8 worm cellular contexts compared by ENCODE assay signal in genomic region chrX:4620019-4620418, ce11.
TF ChIP-seq lines count a peak whose summit lies in the region.

No protein-coding gene starts in this region.

TF ChIP-seq in whole organism, L1 larva, 84 proteins besides CTCF, POLR2A, EP300 and RAD21 (continues in another document):
- TF ChIP-seq egl-13 (tag; optimal IDR thresholded peaks at IDR 0.05; lab: Kevin White, UChicago) (peak; percentile 21), unc-86 (tag; optimal IDR thresholded peaks at IDR 0.05; lab: Kevin White, UChicago) (peak; percentile 28), ama-1 (optimal IDR thresholded peaks at IDR 0.05; lab: Kevin White, UChicago) (no peak), lin-14 (GFP tag; optimal IDR thresholded peaks at IDR 0.05; lab: Kevin White, UChicago) (peak; percentile 71), lin-15B (tag; optimal IDR thresholded peaks at IDR 0.05; lab: Kevin White, UChicago) (no peak), fkh-10 (GFP tag; optimal IDR thresholded peaks at IDR 0.05; lab: Kevin White, UChicago) (peak; percentile 30), swsn-7 (tag; optimal IDR thresholded peaks at IDR 0.05; lab: Kevin White, UChicago) (no peak), fkh-8 (tag; optimal IDR thresholded peaks at IDR 0.05; lab: Kevin White, UChicago) (peak; percentile 19), ceh-82 (tag; optimal IDR thresholded peaks at IDR 0.05; lab: Kevin White, UChicago) (peak in 1 of 3 experiments; percentile 13), dsc-1 (tag; optimal IDR thresholded peaks at IDR 0.05; lab: Kevin White, UChicago) (peak; percentile 38), nhr-237 (tag; optimal IDR thresholded peaks at IDR 0.05; lab: Kevin White, UChicago) (no peak)

TF ChIP-seq in whole organism, L2 larva, 48 proteins besides CTCF, POLR2A, EP300 and RAD21:
- TF ChIP-seq R02D3.7 (tag; optimal IDR thresholded peaks at IDR 0.05; lab: Kevin White, UChicago) (no peak), zag-1 (tag; optimal IDR thresholded peaks at IDR 0.05; lab: Kevin White, UChicago) (peak; percentile 58), lin-11 (tag; optimal IDR thresholded peaks at IDR 0.05; lab: Kevin White, UChicago) (peak; percentile 31), unc-55 (GFP tag; optimal IDR thresholded peaks at IDR 0.05; lab: Kevin White, UChicago) (peak; percentile 33)

TF ChIP-seq in whole organism, L3 larva, 47 proteins besides CTCF, POLR2A, EP300 and RAD21:
- TF ChIP-seq fkh-10 (GFP tag; optimal IDR thresholded peaks at IDR 0.05; lab: Kevin White, UChicago): peak; percentile 3
- no peak for TF ChIP-seq nhr-23 (tag; optimal IDR thresholded peaks at IDR 0.05; lab: Kevin White, UChicago)
- no peak for TF ChIP-seq unc-39 (tag; optimal IDR thresholded peaks at IDR 0.05; lab: Kevin White, UChicago)
- TF ChIP-seq pha-4 (tag; optimal IDR thresholded peaks at IDR 0.05; lab: Kevin White, UChicago): no peak
- no peak for TF ChIP-seq nhr-76 (tag; optimal IDR thresholded peaks at IDR 0.05; lab: Kevin White, UChicago)
- peak; percentile 37 for TF ChIP-seq lin-39 (tag; optimal IDR thresholded peaks at IDR 0.05; lab: Kevin White, UChicago)
- TF ChIP-seq sea-2 (GFP tag; optimal IDR thresholded peaks at IDR 0.05; lab: Kevin White, UChicago): no peak
- no peak for TF ChIP-seq ceh-28 (tag; optimal IDR thresholded peaks at IDR 0.05; lab: Kevin White, UChicago)
- no peak for TF ChIP-seq nhr-28 (tag; optimal IDR thresholded peaks at IDR 0.05; lab: Kevin White, UChicago)
- TF ChIP-seq jun-1 (tag; optimal IDR thresholded peaks at IDR 0.05; lab: Kevin White, UChicago): no peak
- no peak for TF ChIP-seq nfya-1 (tag; optimal IDR thresholded peaks at IDR 0.05; lab: Kevin White, UChicago; ENCODE audit: insufficient read depth)
- TF ChIP-seq nhr-237 (tag; optimal IDR thresholded peaks at IDR 0.05; lab: Kevin White, UChicago): no peak

TF ChIP-seq in whole organism, L4 larva, 104 proteins besides CTCF, POLR2A, EP300 and RAD21:
- no peak for TF ChIP-seq dmd-6 (GFP tag; IDR thresholded peaks at IDR 0.05; lab: Robert Waterston, UW)
- no peak for TF ChIP-seq T26A8.4 (GFP tag; IDR thresholded peaks at IDR 0.05; lab: Robert Waterston, UW)
- TF ChIP-seq set-16 (GFP tag; IDR thresholded peaks at IDR 0.05; lab: Robert Waterston, UW): peak; percentile 38
- no peak for TF ChIP-seq zip-11 (GFP tag; IDR thresholded peaks at IDR 0.05; lab: Robert Waterston, UW)
- no peak for TF ChIP-seq egl-43 (GFP tag; IDR thresholded peaks at IDR 0.05; lab: Robert Waterston, UW)
- TF ChIP-seq hlh-11 (tag; optimal IDR thresholded peaks at IDR 0.05; lab: Kevin White, UChicago): no peak
- peak; percentile 46 for TF ChIP-seq fkh-10 (GFP tag; optimal IDR thresholded peaks at IDR 0.05; lab: Kevin White, UChicago)
- no peak for TF ChIP-seq ZK546.5 (tag; optimal IDR thresholded peaks at IDR 0.05; lab: Kevin White, UChicago)
- TF ChIP-seq unc-130 (GFP tag; optimal IDR thresholded peaks at IDR 0.05; lab: Kevin White, UChicago): no peak

TF ChIP-seq in whole organism, early embryonic, 17 proteins besides CTCF, POLR2A, EP300 and RAD21:
- TF ChIP-seq hmg-4 (GFP tag; optimal IDR thresholded peaks at IDR 0.05; lab: Kevin White, UChicago) (peak; percentile 37), ama-1 (optimal IDR thresholded peaks at IDR 0.05; lab: Kevin White, UChicago) (no peak), F13C5.2 (tag; optimal IDR thresholded peaks at IDR 0.05; lab: Kevin White, UChicago) (no peak), tra-4 (tag; optimal IDR thresholded peaks at IDR 0.05; lab: Kevin White, UChicago) (no peak), aly-1 (tag; optimal IDR thresholded peaks at IDR 0.05; lab: Kevin White, UChicago) (peak; percentile 48), tbx-11 (GFP tag; IDR thresholded peaks at IDR 0.05; lab: Robert Waterston, UW) (no peak)

TF ChIP-seq in whole organism, late embryonic, 69 proteins besides CTCF, POLR2A, EP300 and RAD21:
- TF ChIP-seq pat-9 (tag; optimal IDR thresholded peaks at IDR 0.05; lab: Kevin White, UChicago) (no peak), ceh-45 (GFP tag; IDR thresholded peaks at IDR 0.05; lab: Robert Waterston, UW) (no peak), che-1 (tag; optimal IDR thresholded peaks at IDR 0.05; lab: Kevin White, UChicago) (peak; percentile 7), ceh-34 (tag; optimal IDR thresholded peaks at IDR 0.05; lab: Kevin White, UChicago) (peak; percentile 27), ceh-19 (GFP tag; optimal IDR thresholded peaks at IDR 0.05; lab: Kevin White, UChicago) (peak; percentile 23), pag-3 (tag; optimal IDR thresholded peaks at IDR 0.05; lab: Kevin White, UChicago; ENCODE audit: borderline replicate concordance) (no peak), madf-2 (tag; optimal IDR thresholded peaks at IDR 0.05; lab: Kevin White, UChicago) (no peak), ceh-31 (tag; optimal IDR thresholded peaks at IDR 0.05; lab: Kevin White, UChicago) (peak; percentile 52), unc-42 (tag; optimal IDR thresholded peaks at IDR 0.05; lab: Kevin White, UChicago) (peak; percentile 83), ceh-14 (tag; optimal IDR thresholded peaks at IDR 0.05; lab: Kevin White, UChicago) (peak; percentile 83)

TF ChIP-seq in whole organism, mixed stage, embryonic, 35 proteins besides CTCF, POLR2A, EP300 and RAD21:
- TF ChIP-seq nhr-12 (tag; optimal IDR thresholded peaks at IDR 0.05; lab: Kevin White, UChicago) (no peak), sptf-1 (tag; optimal IDR thresholded peaks at IDR 0.05; lab: Kevin White, UChicago) (peak; percentile 33), ceh-83 (GFP tag; optimal IDR thresholded peaks at IDR 0.05; lab: Kevin White, UChicago) (no peak), M03D4.4 (tag; optimal IDR thresholded peaks at IDR 0.05; lab: Kevin White, UChicago) (no peak), nhr-76 (tag; optimal IDR thresholded peaks at IDR 0.05; lab: Kevin White, UChicago) (no peak), lin-32 (GFP tag; optimal IDR thresholded peaks at IDR 0.05; lab: Kevin White, UChicago) (no peak), sem-2 (GFP tag; optimal IDR thresholded peaks at IDR 0.05; lab: Kevin White, UChicago) (no peak), nhr-2 (tag; optimal IDR thresholded peaks at IDR 0.05; lab: Kevin White, UChicago) (no peak), nhr-28 (tag; optimal IDR thresholded peaks at IDR 0.05; lab: Kevin White, UChicago) (no peak), tbx-8 (GFP tag; optimal IDR thresholded peaks at IDR 0.05; lab: Kevin White, UChicago) (no peak), snpc-4 (tag; optimal IDR thresholded peaks at IDR 0.05; lab: Kevin White, UChicago) (no peak), hlh-1 (tag; optimal IDR thresholded peaks at IDR 0.05; lab: Kevin White, UChicago) (no peak), bed-3 (GFP tag; optimal IDR thresholded peaks at IDR 0.05; lab: Kevin White, UChicago) (no peak), mep-1 (tag; optimal IDR thresholded peaks at IDR 0.05; lab: Kevin White, UChicago) (no peak), ces-1 (GFP tag; optimal IDR thresholded peaks at IDR 0.05; lab: Kevin White, UChicago) (peak; percentile 84), cnd-1 (tag; optimal IDR thresholded peaks at IDR 0.05; lab: Kevin White, UChicago) (peak; percentile 23), mls-2 (tag; optimal IDR thresholded peaks at IDR 0.05; lab: Kevin White, UChicago) (peak; percentile 53), flh-1 (GFP tag; optimal IDR thresholded peaks at IDR 0.05; lab: Kevin White, UChicago) (no peak), lin-13 (tag; optimal IDR thresholded peaks at IDR 0.05; lab: Kevin White, UChicago) (no peak), drap-1 (GFP tag; optimal IDR thresholded peaks at IDR 0.05; lab: Kevin White, UChicago) (no peak), ztf-11 (tag; optimal IDR thresholded peaks at IDR 0.05; lab: Kevin White, UChicago) (no peak), nhr-237 (tag; optimal IDR thresholded peaks at IDR 0.05; lab: Kevin White, UChicago) (no peak)

TF ChIP-seq in whole organism, young adult, 124 proteins besides CTCF, POLR2A, EP300 and RAD21:
- TF ChIP-seq attf-5 (GFP tag; optimal IDR thresholded peaks at IDR 0.05; lab: Kevin White, UChicago) (no peak), zfh-2 (GFP tag; conservative IDR thresholded peaks at IDR 0.05; lab: Robert Waterston, UW) (peak; percentile 67), Y95B8A.8 (GFP tag; IDR thresholded peaks at IDR 0.05; lab: Robert Waterston, UW) (no peak)
TF ChIP-seq in whole organism, young adult: peak in this region for 1.
